Fruit fly (Drosophila melanogaster): Measurements from ENCODE around the gene CG10340.

CG10340 gene

dm6 chr3R:16570484-16570883 lies 43.7 kb downstream of the CG10340 start:
- TF ChIP-seq vvl (GFP tag; IDR thresholded peaks at IDR 0.05) (0 out of 2 replicates have a peak, but pooled peaks have one; percentile 1), zen (tag; optimal IDR thresholded peaks at IDR 0.05) (peak; percentile 99), tll (GFP tag; optimal IDR thresholded peaks at IDR 0.05) (peak in 1 of 2 experiments; percentile 45), CG10543 (GFP tag; optimal IDR thresholded peaks at IDR 0.05) (peak; percentile 9), ind (GFP tag; optimal IDR thresholded peaks at IDR 0.05) (no peak), ro (GFP tag; IDR thresholded peaks at IDR 0.05) (no peak), sim (GFP tag; IDR thresholded peaks at IDR 0.05) (0 out of 2 replicates have a peak, but pooled peaks have one; percentile 26), dmrt99B (tag; optimal IDR thresholded peaks at IDR 0.05) (no peak), CG15479 (GFP tag; optimal IDR thresholded peaks at IDR 0.05) (peak; percentile 29), CG43689 (GFP tag; IDR thresholded peaks at IDR 0.05) (no peak), CG18599 (GFP tag; optimal IDR thresholded peaks at IDR 0.05) (peak; percentile 19), zfh2 (GFP tag; optimal IDR thresholded peaks at IDR 0.05) (no peak), cg (GFP tag; optimal IDR thresholded peaks at IDR 0.05) (peak; percentile 36), CG5180 (GFP tag; optimal IDR thresholded peaks at IDR 0.05) (no peak), D (optimal IDR thresholded peaks at IDR 0.05) (peak; percentile 60), D (GFP tag; optimal IDR thresholded peaks at IDR 0.05) (no peak), abd-A (tag; optimal IDR thresholded peaks at IDR 0.05) (peak; percentile 27)

- TF ChIP-seq org-1 (GFP tag; optimal IDR thresholded peaks at IDR 0.05) (no peak), CG10654 (GFP tag; optimal IDR thresholded peaks at IDR 0.05) (no peak), dm (GFP tag; optimal IDR thresholded peaks at IDR 0.05) (no peak), mirr (GFP tag; optimal IDR thresholded peaks at IDR 0.05) (no peak), pzg (GFP tag; optimal IDR thresholded peaks at IDR 0.05) (no peak), CG9727 (GFP tag; optimal IDR thresholded peaks at IDR 0.05) (no peak), H2.0 (GFP tag; IDR thresholded peaks at IDR 0.05) (no peak), CG14014 (GFP tag; IDR thresholded peaks at IDR 0.05) (no peak), Kr (GFP tag; optimal IDR thresholded peaks at IDR 0.05) (no peak), grau (tag; optimal IDR thresholded peaks at IDR 0.05) (no peak), CG6854 (GFP tag; optimal IDR thresholded peaks at IDR 0.05) (no peak), gcm (GFP tag; optimal IDR thresholded peaks at IDR 0.05) (no peak), dan (GFP tag; IDR thresholded peaks at IDR 0.05) (no peak), CG2712 (tag; optimal IDR thresholded peaks at IDR 0.05) (no peak), CG11085 (GFP tag; IDR thresholded peaks at IDR 0.05) (no peak), Hand (GFP tag; optimal IDR thresholded peaks at IDR 0.05) (no peak), CG15073 (GFP tag; optimal IDR thresholded peaks at IDR 0.05) (no peak), Lhr (GFP tag; optimal IDR thresholded peaks at IDR 0.05) (no peak), CG14965 (GFP tag; optimal IDR thresholded peaks at IDR 0.05; ENCODE audit: borderline replicate concordance) (no peak), jigr1 (GFP tag; IDR thresholded peaks at IDR 0.05) (0 out of 3 replicates have a peak, but pooled peaks have one; percentile 18), sens (GFP tag) (peak; percentile 46), CG9609 (GFP tag; optimal IDR thresholded peaks at IDR 0.05) (no peak), luna (GFP tag; optimal IDR thresholded peaks at IDR 0.05) (no peak), Rx (GFP tag; IDR thresholded peaks at IDR 0.05) (no peak), HHEX (GFP tag; optimal IDR thresholded peaks at IDR 0.05) (no peak), CG7928 (GFP tag; optimal IDR thresholded peaks at IDR 0.05) (no peak), hkb (optimal IDR thresholded peaks at IDR 0.05) (no peak), hkb (GFP tag; IDR thresholded peaks at IDR 0.05) (no peak), CG12299 (tag; optimal IDR thresholded peaks at IDR 0.05) (no peak), stwl (tag; optimal IDR thresholded peaks at IDR 0.05) (no peak), GATAe (GFP tag; conservative IDR thresholded peaks at IDR 0.05) (no peak), Hr39 (optimal IDR thresholded peaks at IDR 0.05) (peak; percentile 79), scrt (GFP tag; optimal IDR thresholded peaks at IDR 0.05) (no peak), dati (GFP tag; IDR thresholded peaks at IDR 0.05) (no peak), CG13287 (GFP tag; IDR thresholded peaks at IDR 0.05; ENCODE audit: partially characterized antibody) (no peak)
These were observed 44.9 kb downstream of the CG10340 start for dm6 chr3R:16569338-16569737.

Measured in whole organism, embryonic.